Fruit fly (Drosophila melanogaster): ENCODE results near the gene CG10581.
A peak's percentile ranks its signal among the peaks of the same experiment; 100 is the strongest.

The CG10581 gene

dm6 chr3L:21057568-21057940, 23.6 kb upstream of the CG10581 start:
- TF ChIP-seq CG11294 (GFP tag; IDR thresholded peaks at IDR 0.05) (no peak), Met (GFP tag; optimal IDR thresholded peaks at IDR 0.05) (peak; percentile 16), CG3919 (GFP tag; optimal IDR thresholded peaks at IDR 0.05) (no peak), Eip75B (GFP tag; optimal IDR thresholded peaks at IDR 0.05) (no peak), Sox14 (GFP tag; optimal IDR thresholded peaks at IDR 0.05) (no peak), CG34406 (GFP tag; optimal IDR thresholded peaks at IDR 0.05) (no peak), achi (GFP tag; optimal IDR thresholded peaks at IDR 0.05) (no peak), fkh (GFP tag; optimal IDR thresholded peaks at IDR 0.05) (peak; percentile 8), net (GFP tag; optimal IDR thresholded peaks at IDR 0.05) (no peak), acj6 (GFP tag; optimal IDR thresholded peaks at IDR 0.05) (no peak), fd59A (GFP tag; optimal IDR thresholded peaks at IDR 0.05) (no peak), CG9139 (GFP tag; optimal IDR thresholded peaks at IDR 0.05) (no peak), CG10631 (GFP tag; optimal IDR thresholded peaks at IDR 0.05) (no peak), lz (GFP tag; optimal IDR thresholded peaks at IDR 0.05) (no peak), CG7368 (GFP tag; optimal IDR thresholded peaks at IDR 0.05) (no peak), CG8632 (GFP tag; optimal IDR thresholded peaks at IDR 0.05) (no peak), topi (GFP tag; optimal IDR thresholded peaks at IDR 0.05) (no peak), eg (GFP tag; IDR thresholded peaks at IDR 0.05) (peak; percentile 54; the same call in 2 of the 3 replicates), CG15336 (GFP tag; IDR thresholded peaks at IDR 0.05) (no peak), Hr38 (GFP tag; optimal IDR thresholded peaks at IDR 0.05) (no peak), CG6163 (GFP tag; IDR thresholded peaks at IDR 0.05) (0 out of 3 replicates have a peak, but pooled peaks have one; percentile 41), salr (GFP tag; optimal IDR thresholded peaks at IDR 0.05) (no peak), Sox102F (GFP tag; optimal IDR thresholded peaks at IDR 0.05) (no peak), CG3032 (tag; optimal IDR thresholded peaks at IDR 0.05) (no peak), CG8119 (GFP tag; IDR thresholded peaks at IDR 0.05) (no peak), Hr4 (GFP tag; optimal IDR thresholded peaks at IDR 0.05) (no peak), CG6854 (GFP tag; optimal IDR thresholded peaks at IDR 0.05) (peak; percentile 77), Smox (GFP tag; optimal IDR thresholded peaks at IDR 0.05) (no peak), Eip93F (GFP tag; optimal IDR thresholded peaks at IDR 0.05) (no peak), CG11762 (GFP tag; optimal IDR thresholded peaks at IDR 0.05; ENCODE audit: insufficient read depth) (no peak), Blimp-1 (GFP tag; optimal IDR thresholded peaks at IDR 0.05) (no peak), CG10669 (GFP tag; optimal IDR thresholded peaks at IDR 0.05) (no peak), CG32006 (GFP tag; optimal IDR thresholded peaks at IDR 0.05) (peak; percentile 44), vri (GFP tag; optimal IDR thresholded peaks at IDR 0.05) (peak; percentile 40), dsx (GFP tag; optimal IDR thresholded peaks at IDR 0.05; ENCODE audit: poor library complexity, severe bottlenecking) (peak; percentile 5), pdm3 (GFP tag; optimal IDR thresholded peaks at IDR 0.05) (no peak), CG16779 (tag; optimal IDR thresholded peaks at IDR 0.05) (no peak)

DNA sequence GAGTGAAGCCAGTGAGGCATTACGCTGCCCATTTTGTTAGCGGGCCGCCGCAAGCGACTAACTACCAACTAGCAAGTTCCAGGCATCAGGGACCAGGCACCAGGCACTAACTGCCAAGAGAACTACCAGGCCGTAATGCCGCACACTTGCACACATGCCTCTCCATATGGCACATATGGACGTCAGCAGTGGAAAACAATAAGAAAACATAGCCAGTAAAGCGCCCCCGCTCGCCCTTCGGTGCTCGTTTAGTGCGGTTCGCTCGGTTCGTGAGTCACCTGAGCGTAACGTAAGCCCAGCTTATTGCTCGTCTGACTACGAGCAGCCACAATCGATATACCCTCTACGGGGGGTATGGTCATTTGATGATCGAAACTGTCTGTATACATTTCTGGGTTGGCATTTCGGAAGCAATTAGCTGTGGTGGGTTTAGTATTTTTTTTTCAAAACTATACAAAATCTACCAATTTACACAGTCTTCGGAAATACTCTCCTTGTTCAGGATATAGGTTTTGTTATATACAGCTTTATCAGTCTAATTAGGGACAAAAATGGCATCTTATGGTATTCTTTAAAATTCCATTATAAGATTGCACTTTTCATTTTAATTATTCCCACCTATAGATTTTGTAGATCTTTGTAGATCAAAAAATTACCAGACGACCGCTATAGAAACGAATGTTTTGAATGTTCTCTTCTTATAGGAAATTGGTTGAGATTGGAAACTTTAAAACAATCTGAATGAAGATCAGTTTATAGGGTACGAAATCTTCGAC, 23.0 kb upstream of the CG10581 start:
- TF ChIP-seq achi (GFP tag; optimal IDR thresholded peaks at IDR 0.05) (peak; percentile 60), CG8119 (GFP tag; IDR thresholded peaks at IDR 0.05) (no peak), Blimp-1 (GFP tag; optimal IDR thresholded peaks at IDR 0.05) (peak; percentile 13), CG3919 (GFP tag; optimal IDR thresholded peaks at IDR 0.05) (peak; percentile 63), CG6854 (GFP tag; optimal IDR thresholded peaks at IDR 0.05) (peak; percentile 86), CG9139 (GFP tag; optimal IDR thresholded peaks at IDR 0.05) (no peak), Ets96B (tag; optimal IDR thresholded peaks at IDR 0.05) (peak; percentile 39), Eip78C (GFP tag) (peak; percentile 96), vri (GFP tag; optimal IDR thresholded peaks at IDR 0.05) (no peak), Eip75B (GFP tag; optimal IDR thresholded peaks at IDR 0.05) (peak; percentile 68), dsx (GFP tag; optimal IDR thresholded peaks at IDR 0.05; ENCODE audit: poor library complexity, severe bottlenecking) (no peak), pdm3 (GFP tag; optimal IDR thresholded peaks at IDR 0.05) (peak; percentile 73), CG11762 (GFP tag; optimal IDR thresholded peaks at IDR 0.05; ENCODE audit: insufficient read depth) (peak; percentile 40), Met (GFP tag; optimal IDR thresholded peaks at IDR 0.05) (peak; percentile 75), CG32006 (GFP tag; optimal IDR thresholded peaks at IDR 0.05) (peak; percentile 82), Hr39 (GFP tag; optimal IDR thresholded peaks at IDR 0.05) (peak; percentile 76), cyc (GFP tag; optimal IDR thresholded peaks at IDR 0.05) (peak; percentile 60), CG3032 (tag; optimal IDR thresholded peaks at IDR 0.05) (peak; percentile 33), CG15336 (GFP tag; IDR thresholded peaks at IDR 0.05) (no peak), Sox15 (GFP tag; optimal IDR thresholded peaks at IDR 0.05) (peak; percentile 64), esn (GFP tag; optimal IDR thresholded peaks at IDR 0.05) (peak; percentile 80), Sox102F (GFP tag; optimal IDR thresholded peaks at IDR 0.05) (peak; percentile 50), lz (GFP tag; optimal IDR thresholded peaks at IDR 0.05) (peak; percentile 69), OdsH (GFP tag; optimal IDR thresholded peaks at IDR 0.05) (peak; percentile 71), ss (GFP tag; optimal IDR thresholded peaks at IDR 0.05) (peak in 1 of 2 experiments; percentile 23), Lpt (GFP tag; optimal IDR thresholded peaks at IDR 0.05) (peak; percentile 23), net (GFP tag; optimal IDR thresholded peaks at IDR 0.05) (peak; percentile 53), CG6792 (GFP tag; optimal IDR thresholded peaks at IDR 0.05) (peak; percentile 60), salr (GFP tag; optimal IDR thresholded peaks at IDR 0.05) (peak in 1 of 2 experiments; percentile 83)
